Fruit fly (Drosophila melanogaster) whole organism, embryonic: ENCODE results near the gene CG14402.

Experiments used
- Asciz ChIP-seq: fragments of 200-800 bp; sonication (Bioruptor generic); optimal IDR thresholded peaks from 2 replicates; lab custom pipeline; 2017; ENCODE audit warnings: missing biosample characterization, mild to moderate bottlenecking, missing genetic modification characterization, missing genetic modification reagents
- Atf6 ChIP-seq: fragments of 200-800 bp; sonication (Bioruptor generic); IDR thresholded peaks from 2 replicates; pipeline ENCODE4 v1.3.6; 2022; ENCODE audit warnings: missing biosample characterization, missing genetic modification characterization
- Awh ChIP-seq: fragments of 200-800 bp; sonication (Bioruptor generic); IDR thresholded peaks from 2 replicates; pipeline ENCODE4, ENCODE4 v1.3.6; 2022; ENCODE audit warnings: missing biosample characterization, missing genetic modification characterization
- CG11247 ChIP-seq: fragments of 200-800 bp; sonication (Bioruptor generic); IDR thresholded peaks from 2 replicates; pipeline ENCODE4 v1.3.6; 2022; ENCODE audit warnings: missing biosample characterization, missing genetic modification characterization
- CG11504 ChIP-seq: fragments of 200-800 bp; sonication (Bioruptor generic); optimal IDR thresholded peaks from 3 replicates; lab custom pipeline; 2019; ENCODE audit warnings: missing biosample characterization, mild to moderate bottlenecking, missing genetic modification characterization, moderate library complexity
- CG13287 ChIP-seq: fragments of 200-800 bp; sonication (Bioruptor generic); IDR thresholded peaks from 2 replicates; pipeline ENCODE4 v1.3.6; 2022; ENCODE audit warnings: missing biosample characterization, missing genetic modification characterization; ENCODE audit not compliant: partially characterized antibody
- CG1602 ChIP-seq: fragments of 200-800 bp; sonication (Bioruptor generic); optimal IDR thresholded peaks from 3 replicates; lab custom pipeline; 2016; ENCODE audit warnings: missing biosample characterization, missing genetic modification characterization
- CG18599 ChIP-seq: fragments of 200-800 bp; sonication (Bioruptor generic); optimal IDR thresholded peaks from 3 replicates; lab custom pipeline; 2017; ENCODE audit warnings: missing biosample characterization, missing genetic modification characterization, mild to moderate bottlenecking, moderate library complexity, missing genetic modification reagents
- CG3163 ChIP-seq: fragments of 200-800 bp; sonication (Bioruptor generic); optimal IDR thresholded peaks from 3 replicates; lab custom pipeline; 2016; ENCODE audit warnings: missing biosample characterization, missing genetic modification characterization
- CG33213 ChIP-seq: fragments of 200-800 bp; sonication (Bioruptor generic); optimal IDR thresholded peaks from 3 replicates; lab custom pipeline; 2016; ENCODE audit warnings: missing biosample characterization, missing genetic modification characterization
- CG34422 ChIP-seq: fragments of 200-800 bp; sonication (Bioruptor generic); IDR thresholded peaks from 3 replicates; pipeline ENCODE4 v1.3.6; 2022; ENCODE audit warnings: missing biosample characterization, missing genetic modification characterization
- CG5180 ChIP-seq: fragments of 200-800 bp; sonication (Bioruptor generic); optimal IDR thresholded peaks from 3 replicates; lab custom pipeline; 2017; ENCODE audit warnings: missing biosample characterization, missing genetic modification characterization, mild to moderate bottlenecking, moderate library complexity, missing genetic modification reagents
- CG7556 ChIP-seq: fragments of 200-800 bp; sonication (Bioruptor generic); optimal IDR thresholded peaks from 2 replicates; lab custom pipeline; 2017; ENCODE audit warnings: missing biosample characterization, mild to moderate bottlenecking, missing genetic modification characterization
- CG7786 ChIP-seq: fragments of 200-800 bp; sonication (Bioruptor generic); optimal IDR thresholded peaks from 2 replicates; lab custom pipeline; 2016; ENCODE audit warnings: missing biosample characterization, missing genetic modification characterization
- CG9437 ChIP-seq: fragments of 200-800 bp; sonication (Bioruptor generic); optimal IDR thresholded peaks from 2 replicates; lab custom pipeline; 2018; ENCODE audit warnings: missing biosample characterization, mild to moderate bottlenecking, missing genetic modification characterization
- CG9932 ChIP-seq: fragments of 200-800 bp; sonication (Bioruptor generic); IDR thresholded peaks from 2 replicates; pipeline ENCODE4 v1.3.6; 2022; ENCODE audit warnings: missing biosample characterization, missing genetic modification characterization
- D19A ChIP-seq: fragments of 200-800 bp; optimal IDR thresholded peaks from 3 replicates; lab custom pipeline; 2019; ENCODE audit warnings: missing biosample characterization, mild to moderate bottlenecking, missing genetic modification characterization, moderate library complexity
- Dbx ChIP-seq: fragments of 200-800 bp; sonication (Bioruptor generic); IDR thresholded peaks from 3 replicates; pipeline ENCODE4 v1.3.6; 2022; ENCODE audit warnings: missing biosample characterization, missing genetic modification characterization
- Dp ChIP-seq: fragments of 200-800 bp; sonication (Bioruptor generic); optimal IDR thresholded peaks from 2 replicates; lab custom pipeline; 2018; ENCODE audit warnings: missing biosample characterization, mild to moderate bottlenecking, missing genetic modification characterization, moderate library complexity
- Drgx ChIP-seq: fragments of 200-800 bp; sonication (Bioruptor generic); IDR thresholded peaks from 2 replicates; pipeline ENCODE4 v1.3.6; 2022; ENCODE audit warnings: missing biosample characterization, missing genetic modification characterization
- Eip74EF ChIP-seq, 2 experiments: fragments of 200-800 bp in 1 of 2; fragments of >200 bp in 1 of 2; sonication (Bioruptor generic) in 1 of 2; optimal IDR thresholded peaks; 2 replicates each; lab custom pipeline; 2017 to 2019; ENCODE audit warnings: missing biosample characterization in 2 of 2, missing genetic modification characterization in 2 of 2, mild to moderate bottlenecking in 1 of 2, moderate library complexity in 1 of 2
- HLH54F ChIP-seq: fragments of 200-800 bp; sonication (Bioruptor generic); optimal IDR thresholded peaks from 3 replicates; lab custom pipeline; 2016; ENCODE audit warnings: missing biosample characterization, missing genetic modification characterization
- MESR4 ChIP-seq: fragments of 200-800 bp; sonication (Bioruptor generic); optimal IDR thresholded peaks from 2 replicates; lab custom pipeline; 2018; ENCODE audit warnings: missing biosample characterization, mild to moderate bottlenecking, missing genetic modification characterization, moderate library complexity
- Mes4 ChIP-seq: fragments of 200-800 bp; sonication (Bioruptor generic); optimal IDR thresholded peaks from 2 replicates; lab custom pipeline; 2016; ENCODE audit warnings: missing biosample characterization, missing genetic modification characterization
- Myb ChIP-seq: fragments of 200-800 bp; sonication (Bioruptor generic); optimal IDR thresholded peaks from 2 replicates; lab custom pipeline; 2016; ENCODE audit warnings: missing biosample characterization, missing genetic modification characterization
- Poxn ChIP-seq: fragments of 200-800 bp; sonication (Bioruptor generic); IDR thresholded peaks from 2 replicates; pipeline ENCODE4 v1.3.6; 2022; ENCODE audit warnings: missing biosample characterization, missing genetic modification characterization
- Trl ChIP-seq, 3 experiments: fragments of >200 bp in 2 of 3; fragments of 200-800 bp in 1 of 3; sonication (Bioruptor generic) in 1 of 3; optimal IDR thresholded peaks; 2 replicates in 1 of 3; 3 replicates in 2 of 3; lab custom pipeline; 2016 to 2017; ENCODE audit warnings: missing biosample characterization in 1 of 3, missing genetic modification characterization in 1 of 3
- bcd ChIP-seq: fragments of 200-800 bp; sonication (Bioruptor generic); optimal IDR thresholded peaks from 2 replicates; lab custom pipeline; 2017; ENCODE audit warnings: missing biosample characterization, mild to moderate bottlenecking, missing genetic modification characterization
- fd3F ChIP-seq: fragments of 200-800 bp; sonication (Bioruptor generic); optimal IDR thresholded peaks from 2 replicates; lab custom pipeline; 2018; ENCODE audit warnings: missing biosample characterization, mild to moderate bottlenecking, missing genetic modification characterization, moderate library complexity
- gce ChIP-seq: fragments of 200-800 bp; sonication (Bioruptor generic); IDR thresholded peaks from 3 replicates; pipeline ENCODE4 v1.3.6; 2022; ENCODE audit warnings: missing biosample characterization, missing genetic modification characterization
- gcm2 ChIP-seq: fragments of 200-800 bp; sonication (Bioruptor generic); optimal IDR thresholded peaks from 2 replicates; lab custom pipeline; 2016; ENCODE audit warnings: missing biosample characterization, missing genetic modification characterization
- gro ChIP-seq: fragments of 200-800 bp; sonication (Bioruptor generic); optimal IDR thresholded peaks from 2 replicates; lab custom pipeline; 2016; ENCODE audit warnings: missing biosample characterization, missing genetic modification characterization
- inv ChIP-seq: fragments of 200-800 bp; sonication (Bioruptor generic); IDR thresholded peaks from 2 replicates; pipeline ENCODE4 v1.3.6; 2022; ENCODE audit warnings: missing biosample characterization, missing genetic modification characterization; ENCODE audit not compliant: partially characterized antibody
- mld ChIP-seq: fragments of 200-800 bp; sonication (Bioruptor generic); IDR thresholded peaks from 3 replicates; pipeline ENCODE4 v1.3.6; 2022; ENCODE audit warnings: missing biosample characterization, missing genetic modification characterization; ENCODE audit not compliant: partially characterized antibody
- onecut ChIP-seq: fragments of 200-800 bp; sonication (Bioruptor generic); IDR thresholded peaks from 2 replicates; pipeline ENCODE4 v1.3.6; 2022; ENCODE audit warnings: missing biosample characterization, missing genetic modification characterization
- pb ChIP-seq: fragments of 200-800 bp; sonication (Bioruptor generic); optimal IDR thresholded peaks from 3 replicates; lab custom pipeline; 2016; ENCODE audit warnings: missing biosample characterization, missing genetic modification characterization
- phol ChIP-seq: fragments of 200-800 bp; sonication (Bioruptor generic); optimal IDR thresholded peaks from 3 replicates; lab custom pipeline; 2018; ENCODE audit warnings: missing biosample characterization, mild to moderate bottlenecking, missing genetic modification characterization, moderate library complexity
- pita ChIP-seq: fragments of 200-800 bp; sonication (Bioruptor generic); optimal IDR thresholded peaks from 2 replicates; lab custom pipeline; 2017; ENCODE audit warnings: missing biosample characterization, mild to moderate bottlenecking, missing genetic modification characterization
- ranshi ChIP-seq: fragments of 200-800 bp; sonication (Bioruptor generic); IDR thresholded peaks from 2 replicates; pipeline ENCODE4 v1.3.6; 2022; ENCODE audit warnings: missing biosample characterization, missing genetic modification characterization
- sc ChIP-seq, 3 experiments: fragments of >200 bp in 2 of 3; fragments of 200-800 bp in 1 of 3; sonication (Bioruptor generic) in 1 of 3; optimal IDR thresholded peaks; 2 replicates in 2 of 3; 3 replicates in 1 of 3; lab custom pipeline; 2017; ENCODE audit warnings: mild to moderate bottlenecking in 1 of 3, missing biosample characterization in 1 of 3, missing genetic modification characterization in 1 of 3, missing genetic modification reagents in 1 of 3
- sens-2 ChIP-seq: fragments of 200-800 bp; sonication (Bioruptor generic); IDR thresholded peaks from 2 replicates; pipeline ENCODE4 v1.3.6; 2022; ENCODE audit warnings: missing biosample characterization, missing genetic modification characterization
- shn ChIP-seq: fragments of 200-800 bp; sonication (Bioruptor generic); optimal IDR thresholded peaks from 3 replicates; lab custom pipeline; 2016; ENCODE audit warnings: missing biosample characterization, missing genetic modification characterization
- slou ChIP-seq: fragments of 200-800 bp; sonication (Bioruptor generic); optimal IDR thresholded peaks from 3 replicates; lab custom pipeline; 2016; ENCODE audit warnings: missing biosample characterization, missing genetic modification characterization
- stwl ChIP-seq: fragments of 200-800 bp; sonication (Bioruptor generic); optimal IDR thresholded peaks from 3 replicates; lab custom pipeline; 2018; ENCODE audit warnings: missing biosample characterization, mild to moderate bottlenecking, missing genetic modification characterization, moderate library complexity
- wek ChIP-seq: fragments of 200-800 bp; sonication (Bioruptor generic); optimal IDR thresholded peaks from 3 replicates; lab custom pipeline; 2018; ENCODE audit warnings: missing biosample characterization, mild to moderate bottlenecking, missing genetic modification characterization, moderate library complexity
- zen2 ChIP-seq: fragments of 200-800 bp; sonication (Bioruptor generic); IDR thresholded peaks from 3 replicates; pipeline ENCODE4 v1.3.6; 2022; ENCODE audit warnings: missing biosample characterization, missing genetic modification characterization; ENCODE audit not compliant: partially characterized antibody
- zf30C ChIP-seq: fragments of 200-800 bp; sonication (Bioruptor generic); optimal IDR thresholded peaks from 3 replicates; lab custom pipeline; 2018; ENCODE audit warnings: missing biosample characterization, mild to moderate bottlenecking, missing genetic modification characterization
- zfh1 ChIP-seq: fragments of 200-800 bp; sonication (Bioruptor generic); IDR thresholded peaks from 3 replicates; pipeline ENCODE4 v1.3.6; 2022; ENCODE audit warnings: missing biosample characterization, missing genetic modification characterization

CG14402 gene

DNA sequence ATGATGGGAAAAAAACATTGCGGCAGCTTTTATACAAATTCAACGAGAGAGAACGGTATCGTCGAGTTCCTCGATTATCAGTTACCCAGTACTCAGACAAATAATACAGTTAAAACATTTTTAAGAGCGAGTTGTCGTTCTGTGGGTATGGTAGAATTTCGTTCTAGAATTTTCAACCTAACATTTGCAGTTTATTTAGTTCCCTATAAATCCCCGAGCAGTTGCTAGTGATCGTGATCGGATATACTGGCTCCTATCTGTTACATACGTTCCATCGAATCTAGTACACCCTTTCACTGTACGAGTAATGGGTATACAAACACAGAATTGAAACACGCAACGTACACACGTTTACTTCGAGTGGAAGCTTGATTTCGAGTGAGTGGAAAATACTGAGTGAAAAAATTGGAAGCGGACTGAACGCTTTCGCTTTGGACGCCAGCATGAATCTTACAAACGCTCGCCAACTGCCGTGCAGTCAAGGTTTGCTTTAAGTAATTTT, 15.7 kb downstream of the CG14402 start, which contains the start of gene CG9338 (continued):
- TF ChIP-seq Poxn (GFP tag; lab: Robert Waterston, UW) (no peak), inv (peak; percentile 50; the same call in 1 of the 2 replicates), Myb (peak; percentile 68), CG7556 (GFP tag; lab: Kevin White, UChicago) (peak; percentile 86), sc (optimal IDR thresholded peaks at IDR 0.05; lab: Kevin White, UChicago) (no peak), sc (GFP tag; optimal IDR thresholded peaks at IDR 0.05; lab: Kevin White, UChicago) (peak; percentile 22), CG11504 (tag; lab: Kevin White, UChicago) (peak; percentile 84), slou (GFP tag; lab: Kevin White, UChicago) (peak; percentile 47), bcd (GFP tag; lab: Kevin White, UChicago) (peak; percentile 91), wek (GFP tag; lab: Kevin White, UChicago) (peak; percentile 39), CG9437 (GFP tag; lab: Kevin White, UChicago) (peak; percentile 58), gro (peak; percentile 86), Dp (GFP tag; lab: Kevin White, UChicago) (no peak), zen2 (GFP tag; lab: Robert Waterston, UW) (no peak), CG3163 (GFP tag; lab: Kevin White, UChicago) (peak; percentile 56), mld (GFP tag; lab: Robert Waterston, UW) (no peak), fd3F (peak; percentile 72), phol (tag; lab: Kevin White, UChicago) (peak; percentile 94), HLH54F (GFP tag; lab: Kevin White, UChicago) (peak; percentile 73), CG33213 (peak; percentile 70), pita (no peak), Mes4 (GFP tag; lab: Kevin White, UChicago) (peak; percentile 75), Eip74EF (GFP tag; optimal IDR thresholded peaks at IDR 0.05; lab: Kevin White, UChicago) (peak in 1 of 2 experiments; percentile 89), MESR4 (GFP tag; lab: Kevin White, UChicago) (no peak), onecut (peak; percentile 63), zf30C (GFP tag; lab: Kevin White, UChicago) (no peak), stwl (no peak), D19A (tag; lab: Kevin White, UChicago) (peak; percentile 74), CG11247 (GFP tag; lab: Robert Waterston, UW) (peak; percentile 44; the same call in 1 of the 2 replicates), gcm2 (GFP tag; lab: Kevin White, UChicago) (no peak), Dbx (GFP tag; lab: Robert Waterston, UW) (peak; percentile 77), CG18599 (GFP tag; lab: Kevin White, UChicago) (peak; percentile 96), ranshi (peak; percentile 79; the same call in 1 of the 2 replicates), Asciz (GFP tag; lab: Kevin White, UChicago) (peak; percentile 91), CG13287 (peak; percentile 54), CG7786 (GFP tag; lab: Kevin White, UChicago) (peak; percentile 87), zfh1 (GFP tag; lab: Robert Waterston, UW) (peak; percentile 77), gce (GFP tag; lab: Robert Waterston, UW) (peak; percentile 72; the same call in 2 of the 3 replicates), Trl (optimal IDR thresholded peaks at IDR 0.05; lab: Kevin White, UChicago) (peak in 1 of 2 experiments; percentile 4), Trl (GFP tag; optimal IDR thresholded peaks at IDR 0.05; lab: Kevin White, UChicago) (peak; percentile 91), Drgx (GFP tag; lab: Robert Waterston, UW) (peak; percentile 92), Awh (GFP tag; lab: Robert Waterston, UW) (peak; percentile 92), CG9932 (GFP tag; lab: Robert Waterston, UW) (peak; percentile 76), sens-2 (GFP tag; lab: Robert Waterston, UW) (0 out of 2 replicates have a peak, but pooled peaks have one; percentile 11), pb (GFP tag; lab: Kevin White, UChicago) (peak; percentile 64), CG34422 (peak; percentile 94; the same call in 2 of the 3 replicates), CG1602 (peak; percentile 64), shn (GFP tag; lab: Kevin White, UChicago) (peak; percentile 85), Atf6 (peak; percentile 81), CG5180 (GFP tag; lab: Kevin White, UChicago) (peak; percentile 88)
